Worm (Caenorhabditis elegans) whole organism, midembryonic: Measurements from ENCODE around the gene nhr-30.

Source experiments
- T22C8.4 ChIP-seq: fragments of 200-800 bp; sonication (Bioruptor generic); IDR thresholded peaks from 2 replicates; pipeline ENCODE4 v1.3.6; 2022; ENCODE audit warnings: missing genetic modification characterization, missing compliant biosample characterization
- cog-1 ChIP-seq: sonication (generic microtip); optimal IDR thresholded peaks from 2 replicates; lab custom pipeline; 2016; ENCODE audit warnings: missing genetic modification characterization, missing compliant biosample characterization
- flt-1 ChIP-seq: fragments of 200-800 bp; sonication (Bioruptor generic); IDR thresholded peaks from 2 replicates; pipeline ENCODE4 v1.3.6; 2022; ENCODE audit warnings: missing genetic modification characterization, missing compliant biosample characterization
- klf-2 ChIP-seq: fragments of 200-800 bp; sonication (Bioruptor generic); conservative IDR thresholded peaks from 2 replicates; pipeline ENCODE4 v1.3.6; 2022; ENCODE audit warnings: missing genetic modification reagents, missing genetic modification characterization, missing compliant biosample characterization
- med-1 ChIP-seq: sonication (generic microtip); optimal IDR thresholded peaks from 2 replicates; lab custom pipeline; 2017; ENCODE audit warnings: missing genetic modification characterization, mild to moderate bottlenecking, missing compliant biosample characterization, antibody characterized with exemption, missing genetic modification reagents; ENCODE audit not compliant: insufficient read depth
- ref-1 ChIP-seq: fragments of 200-800 bp; sonication (Bioruptor generic); conservative IDR thresholded peaks from 2 replicates; pipeline ENCODE4 v1.3.6; 2022; ENCODE audit warnings: missing genetic modification reagents, missing genetic modification characterization, missing compliant biosample characterization
- tab-1 ChIP-seq: fragments of 200-800 bp; sonication (Bioruptor generic); IDR thresholded peaks from 2 replicates; pipeline ENCODE4 v1.3.6; 2022; ENCODE audit warnings: missing genetic modification characterization, missing compliant biosample characterization
- ztf-23 ChIP-seq: fragments of 200-800 bp; sonication (Bioruptor generic); IDR thresholded peaks from 2 replicates; pipeline ENCODE4 v1.3.6; 2022; ENCODE audit warnings: missing genetic modification reagents, missing genetic modification characterization, missing compliant biosample characterization
- ztf-29 ChIP-seq: fragments of 200-800 bp; sonication (Bioruptor generic); IDR thresholded peaks from 2 replicates; pipeline ENCODE4 v1.3.6; 2022; ENCODE audit warnings: missing genetic modification reagents, missing genetic modification characterization, missing compliant biosample characterization

Gene nhr-30

DNA sequence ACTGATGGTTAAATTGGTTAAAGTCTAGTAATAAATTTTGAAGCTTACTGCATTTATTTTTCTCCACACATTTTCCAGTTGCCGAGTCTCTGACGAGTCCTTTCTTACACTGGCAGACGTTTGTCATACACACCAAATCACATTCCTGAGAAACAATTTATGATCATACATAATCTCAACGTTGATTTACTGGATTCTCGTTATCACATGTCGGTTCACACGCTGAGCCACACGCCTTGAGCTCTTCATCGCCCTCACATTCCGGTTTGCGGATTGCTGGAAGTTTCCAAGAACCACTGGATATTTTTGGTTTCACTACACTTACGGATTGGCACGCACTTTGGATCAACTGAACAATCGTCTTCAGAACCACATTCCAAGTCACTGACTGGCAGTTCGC, 10.7 kb downstream of the nhr-30 start:
- TF ChIP-seq med-1 (GFP tag; lab: Kevin White, UChicago) (no peak), tab-1 (GFP tag; lab: Robert Waterston, UW) (no peak), T22C8.4 (no peak), ztf-23 (GFP tag; lab: Robert Waterston, UW) (no peak), ref-1 (GFP tag; lab: Robert Waterston, UW) (no peak), klf-2 (GFP tag; lab: Robert Waterston, UW) (no peak), cog-1 (no peak), flt-1 (GFP tag; lab: Robert Waterston, UW) (no peak), ztf-29 (GFP tag; lab: Robert Waterston, UW) (no peak)

DNA sequence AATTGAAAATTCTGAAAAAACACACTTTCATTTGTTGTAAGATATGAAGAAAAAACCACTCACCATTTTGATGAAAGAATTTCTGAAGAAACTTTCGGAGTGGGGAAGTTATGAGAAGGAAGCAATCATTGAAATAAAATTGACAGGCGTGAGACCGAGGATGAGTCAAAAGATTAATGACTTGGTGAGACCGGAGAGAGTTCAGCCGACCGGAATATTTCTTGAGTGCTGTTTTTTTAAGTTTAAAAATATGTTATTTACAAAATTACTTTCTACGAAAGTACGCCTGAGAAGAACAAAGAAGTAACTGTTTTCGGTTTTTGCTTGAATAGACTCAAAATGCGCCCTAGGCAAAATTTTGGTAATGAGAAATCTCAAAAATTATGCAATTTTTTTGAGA, 11.3 kb downstream of the nhr-30 start, which contains the start of gene C25E10.10:
C25E10.10 (minus strand) TSS at position 101 of the 400 bp plus-strand sequence.
- TF ChIP-seq cog-1 (no peak), ref-1 (GFP tag; lab: Robert Waterston, UW) (no peak), klf-2 (GFP tag; lab: Robert Waterston, UW) (no peak), T22C8.4 (no peak), tab-1 (GFP tag; lab: Robert Waterston, UW) (no peak), med-1 (GFP tag; lab: Kevin White, UChicago) (no peak), ztf-29 (GFP tag; lab: Robert Waterston, UW) (no peak), flt-1 (GFP tag; lab: Robert Waterston, UW) (no peak), ztf-23 (GFP tag; lab: Robert Waterston, UW) (no peak)

DNA sequence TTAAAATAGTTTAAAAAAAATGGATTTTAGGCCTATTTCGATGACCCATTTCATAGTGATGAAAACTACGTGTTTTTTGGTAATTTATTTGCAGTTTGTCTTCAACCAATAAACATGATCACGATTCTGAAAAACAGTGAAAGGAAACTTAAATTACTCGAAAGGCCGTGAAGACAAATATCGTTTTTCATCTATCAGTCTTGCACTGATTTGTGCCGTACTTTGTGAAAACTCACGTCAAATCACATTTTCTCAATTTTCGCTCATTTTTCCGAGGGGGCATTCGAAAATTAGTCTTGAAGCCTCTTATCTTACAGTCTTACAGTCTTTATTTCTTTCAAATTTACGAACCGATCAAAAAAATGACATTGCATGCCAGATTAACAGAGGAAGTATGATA, 13.7 kb downstream of the nhr-30 start, which contains the start of gene C25E10.11:
C25E10.11 (minus strand) TSS at position 101 of the 400 bp plus-strand sequence.
- no peak for TF ChIP-seq ztf-29 (GFP tag; lab: Robert Waterston, UW)
- no peak for TF ChIP-seq tab-1 (GFP tag; lab: Robert Waterston, UW)

DNA sequence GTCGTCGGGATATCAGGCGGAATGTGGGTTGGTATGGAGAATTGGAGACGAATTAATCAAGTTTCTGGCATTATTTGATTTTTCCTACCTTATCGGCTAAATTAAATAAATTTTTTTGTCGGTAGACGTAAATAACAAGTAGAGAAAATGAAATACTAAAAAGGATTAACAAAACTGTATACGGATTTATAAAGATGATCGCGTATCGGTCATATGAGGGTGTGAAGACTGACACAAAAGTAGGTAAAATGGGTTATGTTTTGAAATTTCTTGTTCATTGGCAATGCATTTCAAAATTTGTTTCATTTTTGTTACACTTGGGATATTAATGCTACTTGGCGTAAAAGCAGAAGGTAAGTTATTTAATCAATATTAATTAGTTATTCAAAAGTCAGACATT, 14.5 kb downstream of the nhr-30 start, which contains the start of the genes C25E10.16 and C25E10.13:
C25E10.16 (minus strand) TSS at position 101 of the 400 bp plus-strand sequence.
C25E10.13 (plus strand) TSS at position 256 of the 400 bp plus-strand sequence.
- TF ChIP-seq T22C8.4 (no peak), tab-1 (GFP tag; lab: Robert Waterston, UW) (no peak), med-1 (GFP tag; lab: Kevin White, UChicago) (no peak), ztf-29 (GFP tag; lab: Robert Waterston, UW) (no peak), cog-1 (no peak), ztf-23 (GFP tag; lab: Robert Waterston, UW) (no peak), ref-1 (GFP tag; lab: Robert Waterston, UW) (no peak), klf-2 (GFP tag; lab: Robert Waterston, UW) (no peak), flt-1 (GFP tag; lab: Robert Waterston, UW) (no peak)

DNA sequence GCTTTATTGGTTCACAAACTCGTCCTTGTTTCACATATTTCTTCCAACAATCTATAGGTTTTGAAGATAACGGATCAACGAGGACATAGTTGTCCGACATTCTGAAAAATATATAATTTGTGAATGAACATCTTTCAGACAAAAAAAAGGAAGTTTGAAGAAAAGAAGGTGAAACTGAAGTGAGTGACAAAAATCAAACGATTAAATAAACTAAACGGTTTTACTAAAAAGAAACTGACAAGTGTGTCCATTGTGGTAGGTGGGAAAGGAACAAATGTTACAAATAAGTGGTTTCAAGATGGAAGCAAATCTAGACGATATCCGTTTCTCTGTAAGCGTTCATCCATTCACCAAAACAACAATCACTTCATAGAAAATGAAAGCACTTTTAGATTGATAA, 17.4 kb downstream of the nhr-30 start, which contains the start of gene C25E10.12:
C25E10.12 (minus strand) TSS at position 101 of the 400 bp plus-strand sequence.
- TF ChIP-seq cog-1 (no peak), tab-1 (GFP tag; lab: Robert Waterston, UW) (no peak), ztf-29 (GFP tag; lab: Robert Waterston, UW) (no peak), ref-1 (GFP tag; lab: Robert Waterston, UW) (no peak), klf-2 (GFP tag; lab: Robert Waterston, UW) (no peak), med-1 (GFP tag; lab: Kevin White, UChicago) (no peak)

DNA sequence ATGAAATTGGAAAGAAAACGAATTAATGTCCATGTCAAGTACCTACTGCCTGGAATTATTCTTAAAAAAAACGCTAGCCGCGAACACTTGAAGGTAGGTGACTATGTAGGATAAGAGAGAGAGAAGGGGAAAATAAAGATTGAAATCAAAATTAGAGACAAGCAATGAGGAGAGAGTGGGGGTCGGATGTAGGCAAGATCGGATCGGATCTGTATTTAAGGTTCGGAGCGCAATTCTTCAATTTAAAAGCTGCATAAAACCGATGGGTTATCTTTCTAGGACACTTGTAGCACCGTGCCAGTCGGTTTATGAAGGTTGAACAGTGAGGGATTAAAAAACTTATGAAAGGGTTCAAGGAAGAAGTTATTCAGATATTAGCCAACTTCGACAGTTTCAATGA, 18.2 kb downstream of the nhr-30 start:
- TF ChIP-seq klf-2 (GFP tag; lab: Robert Waterston, UW) (no peak), ref-1 (GFP tag; lab: Robert Waterston, UW) (no peak)

DNA sequence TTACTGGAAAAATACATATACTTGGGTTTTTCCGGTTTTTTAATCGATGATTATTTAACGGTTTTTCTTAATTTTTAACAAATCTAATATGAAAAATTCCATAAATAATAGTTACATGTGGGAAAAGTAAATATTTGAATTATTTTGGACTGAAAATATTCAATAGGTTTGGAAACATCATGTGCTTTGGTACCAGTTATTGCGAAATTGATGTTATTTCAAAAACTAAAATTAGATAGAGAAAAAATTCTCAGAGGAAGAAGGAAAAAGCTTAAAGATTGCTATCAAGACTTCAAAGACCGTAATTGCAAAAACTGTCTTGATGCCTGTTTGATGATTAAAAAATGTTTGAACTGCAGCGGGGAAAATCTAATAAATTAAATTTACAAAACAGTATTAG, 20.0 kb downstream of the nhr-30 start:
- no peak for TF ChIP-seq cog-1

DNA sequence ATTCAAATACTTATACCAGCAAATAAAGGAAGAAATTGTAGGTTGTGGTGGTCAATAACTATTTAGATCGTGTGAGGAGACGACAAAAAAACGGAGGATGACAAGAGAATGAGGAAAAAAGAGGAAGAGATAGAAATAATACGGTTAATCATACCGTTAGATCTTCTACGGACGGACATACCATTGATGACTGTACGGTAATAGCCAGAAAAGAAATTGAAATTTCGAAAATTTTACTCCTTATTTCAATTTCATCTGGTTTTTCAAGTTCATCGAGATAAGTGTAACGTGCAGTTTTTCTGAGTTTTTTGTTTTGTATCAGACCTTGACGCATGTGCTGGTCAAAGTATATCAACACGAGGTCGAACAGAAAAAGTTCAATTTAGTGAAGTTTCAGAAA, 20.9 kb downstream of the nhr-30 start:
- TF ChIP-seq T22C8.4 (no peak), klf-2 (GFP tag; lab: Robert Waterston, UW) (no peak), cog-1 (no peak), ztf-23 (GFP tag; lab: Robert Waterston, UW) (no peak)

DNA sequence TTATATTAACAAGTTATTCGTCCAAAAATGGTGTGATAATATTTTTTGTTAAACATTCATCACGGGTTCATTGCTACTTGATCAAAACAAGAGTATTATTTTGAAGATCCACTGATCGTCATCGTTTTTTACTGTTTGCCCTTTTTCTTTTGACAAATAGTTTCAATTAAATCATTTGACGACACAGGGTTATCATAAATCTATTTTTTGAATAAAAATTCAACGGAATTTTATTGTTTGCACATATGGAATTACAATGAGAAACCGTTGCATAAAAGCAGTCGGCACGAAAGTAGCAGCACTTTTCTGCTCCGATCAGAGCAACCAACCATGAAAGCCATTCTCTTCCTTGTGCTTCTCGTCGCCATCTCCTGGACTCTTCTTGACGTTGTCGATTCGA, 22.7 kb downstream of the nhr-30 start, which contains the start of gene fip-2:
fip-2 (plus strand) TSS at position 301 of the 400 bp plus-strand sequence.
- TF ChIP-seq tab-1 (GFP tag; lab: Robert Waterston, UW) (no peak), ref-1 (GFP tag; lab: Robert Waterston, UW) (no peak)

DNA sequence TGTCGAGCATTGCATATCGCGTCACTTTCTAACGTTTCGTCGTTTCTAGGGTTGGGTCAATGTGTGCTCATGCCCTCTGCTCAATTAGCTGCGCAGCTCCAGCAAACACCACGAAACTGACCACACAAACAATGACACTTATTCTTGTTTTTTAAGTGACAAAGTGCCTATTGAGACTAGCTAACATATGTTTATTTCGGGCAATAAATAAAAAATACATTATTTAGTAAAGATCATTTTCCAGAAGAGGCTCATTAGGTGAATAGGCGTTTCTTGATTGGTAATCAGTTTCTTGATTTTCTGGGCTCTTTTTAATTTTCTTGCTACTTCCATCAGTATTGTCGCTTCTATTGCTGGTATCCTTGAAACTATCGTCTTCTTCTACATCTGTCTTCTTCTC, 24.7 kb downstream of the nhr-30 start, which contains the start of gene T27E4.5:
T27E4.5 (minus strand) TSS at position 101 of the 400 bp plus-strand sequence.
- no peak for TF ChIP-seq ztf-23 (GFP tag; lab: Robert Waterston, UW)
- no peak for TF ChIP-seq ztf-29 (GFP tag; lab: Robert Waterston, UW)
- no peak for TF ChIP-seq flt-1 (GFP tag; lab: Robert Waterston, UW)
- TF ChIP-seq cog-1: no peak
- no peak for TF ChIP-seq med-1 (GFP tag; lab: Kevin White, UChicago)
- no peak for TF ChIP-seq tab-1 (GFP tag; lab: Robert Waterston, UW)
- TF ChIP-seq klf-2 (GFP tag; lab: Robert Waterston, UW): no peak
- no peak for TF ChIP-seq ref-1 (GFP tag; lab: Robert Waterston, UW)
- no peak for TF ChIP-seq T22C8.4
